Fruit fly (Drosophila melanogaster): ENCODE results near the gene heph.

DNA sequence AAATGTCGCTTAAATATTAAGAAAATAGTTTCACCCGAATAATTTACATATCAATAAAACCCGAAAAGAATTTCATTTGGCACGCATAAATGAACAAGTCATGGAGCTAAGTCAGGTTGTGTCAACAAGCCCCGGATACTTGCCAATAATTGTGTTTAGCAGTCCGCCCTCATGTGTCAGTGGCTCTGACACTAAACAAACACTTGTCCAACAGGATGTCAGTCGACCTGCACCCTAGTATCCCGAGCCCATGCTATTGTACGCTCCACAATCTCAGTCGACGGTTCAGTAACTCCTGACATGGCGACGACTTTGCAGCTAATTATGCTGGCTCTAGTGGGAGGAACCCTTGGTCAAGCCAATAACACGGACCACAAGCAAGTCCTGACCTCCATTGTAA lies 214.7 kb downstream of the heph start, which contains the start of gene Ir100a:
- no peak for TF ChIP-seq usp (GFP tag; optimal IDR thresholded peaks at IDR 0.05)
- TF ChIP-seq CG8478 (optimal IDR thresholded peaks at IDR 0.05) = no peak
- no peak for TF ChIP-seq psq (optimal IDR thresholded peaks at IDR 0.05)
- TF ChIP-seq pan (optimal IDR thresholded peaks at IDR 0.05) = no peak

Data from whole organism.